Worm (Caenorhabditis elegans): Measurements from ENCODE around the gene fbxa-128.
A peak's percentile ranks its signal among the peaks of the same experiment; 100 is the strongest.

Gene fbxa-128

DNA sequence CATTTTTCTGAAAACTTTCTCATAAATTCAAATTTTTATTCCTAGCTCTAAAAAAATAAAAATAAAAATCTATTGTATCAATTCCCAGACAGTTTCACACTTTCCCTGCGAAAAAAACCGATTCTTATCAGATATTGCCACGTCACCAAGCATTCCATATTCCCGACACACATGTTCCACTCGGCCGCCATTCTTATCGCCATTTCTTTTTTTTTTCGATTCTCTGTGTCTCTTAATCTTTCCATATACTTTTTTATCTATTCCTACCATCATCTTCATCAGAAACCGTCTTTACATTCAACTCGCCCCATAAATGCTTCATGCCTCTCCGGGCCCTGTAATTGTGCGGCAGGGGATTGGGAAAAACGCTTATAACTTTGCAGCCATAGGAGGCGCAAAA is 51.5 kb downstream of the fbxa-128 start (continued):
- no peak for TF ChIP-seq fkh-10 (GFP tag; optimal IDR thresholded peaks at IDR 0.05)
- TF ChIP-seq saeg-2 (GFP tag; IDR thresholded peaks at IDR 0.05): no peak
- no peak for TF ChIP-seq sdz-12 (GFP tag; optimal IDR thresholded peaks at IDR 0.05)
- peak; percentile 80 for TF ChIP-seq pqm-1 (tag; optimal IDR thresholded peaks at IDR 0.05)
- no peak for TF ChIP-seq R02D3.7 (tag; optimal IDR thresholded peaks at IDR 0.05)
- TF ChIP-seq jun-1 (tag; optimal IDR thresholded peaks at IDR 0.05): no peak
- TF ChIP-seq nhr-76 (tag; optimal IDR thresholded peaks at IDR 0.05): no peak
- TF ChIP-seq php-3 (GFP tag; IDR thresholded peaks at IDR 0.05): no peak
- no peak for TF ChIP-seq ZK337.2 (GFP tag; IDR thresholded peaks at IDR 0.05)
- no peak for TF ChIP-seq T20F7.1 (GFP tag; optimal IDR thresholded peaks at IDR 0.05)
- no peak for TF ChIP-seq F26F4.8 (GFP tag; conservative IDR thresholded peaks at IDR 0.05)
- no peak for TF ChIP-seq nhr-10 (tag; optimal IDR thresholded peaks at IDR 0.05)
- TF ChIP-seq nhr-77 (tag; optimal IDR thresholded peaks at IDR 0.05): peak; percentile 22
- TF ChIP-seq mdt-29 (GFP tag; IDR thresholded peaks at IDR 0.05): no peak
- no peak for TF ChIP-seq zfp-3 (GFP tag; conservative IDR thresholded peaks at IDR 0.05)
- peak in 1 of 2 experiments; percentile 8 for TF ChIP-seq lsy-2 (tag; optimal IDR thresholded peaks at IDR 0.05)
- TF ChIP-seq dpl-1 (GFP tag; optimal IDR thresholded peaks at IDR 0.05): no peak
- TF ChIP-seq nhr-102 (tag; optimal IDR thresholded peaks at IDR 0.05): no peak
- no peak for TF ChIP-seq ctbp-1 (GFP tag; IDR thresholded peaks at IDR 0.05)
- peak; percentile 67 for TF ChIP-seq nhr-28 (tag; optimal IDR thresholded peaks at IDR 0.05)
- TF ChIP-seq daf-16 (GFP tag; optimal IDR thresholded peaks at IDR 0.05): no peak
- TF ChIP-seq daf-16 (tag; optimal IDR thresholded peaks at IDR 0.05): peak; percentile 53
